Worm (Caenorhabditis elegans): ENCODE results near the gene Y69A2AR.31.
A peak's percentile ranks its signal among the peaks of the same experiment; 100 is the strongest.

Gene Y69A2AR.31

DNA sequence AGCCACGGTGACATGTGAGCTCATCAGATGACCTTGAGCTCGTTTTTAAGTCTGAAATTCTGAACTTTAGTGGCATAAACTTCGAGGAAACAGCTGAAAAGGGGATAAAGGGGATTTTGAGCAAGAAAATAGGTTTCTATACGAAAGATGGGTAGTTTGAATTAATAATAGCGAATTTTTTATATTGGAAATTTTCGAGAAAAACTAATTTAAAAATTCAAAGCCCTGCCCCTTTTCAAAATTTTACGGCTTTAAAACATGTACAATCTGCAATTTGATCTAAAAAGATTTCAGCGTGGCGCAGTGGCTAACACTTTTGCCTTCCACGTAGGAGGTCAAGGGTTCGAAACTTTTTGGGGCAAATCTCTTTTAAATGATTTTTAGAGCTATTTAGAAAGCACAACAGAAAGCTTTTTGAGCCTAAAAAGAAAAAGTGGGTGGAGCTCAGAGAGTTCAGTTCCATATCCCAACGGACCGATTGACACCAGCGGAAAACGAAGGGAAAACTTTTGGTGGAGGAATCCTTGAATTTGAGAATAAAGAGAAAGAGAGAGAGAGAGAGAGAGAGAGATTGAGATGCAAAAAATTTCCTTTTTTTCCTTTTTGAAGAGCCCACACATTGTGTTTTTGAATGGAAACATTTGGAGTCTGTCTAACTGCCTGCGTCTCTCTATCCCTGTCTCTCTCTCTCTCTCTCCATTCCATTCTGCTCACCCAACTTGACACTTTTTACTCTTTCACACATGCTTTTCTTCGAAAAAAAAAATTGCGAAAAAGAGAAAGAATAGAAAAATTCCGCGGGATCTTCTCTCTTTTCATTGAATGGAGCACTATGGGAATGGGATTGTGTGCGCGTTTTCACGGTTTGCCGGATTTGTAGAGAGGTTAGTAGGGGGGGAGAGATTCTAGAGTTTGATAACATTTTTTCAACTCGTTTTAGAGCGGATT lies at the start of gene Y69A2AR.31:
Gene Y69A2AR.31 (minus strand): TSS at position 51 of the 948 bp plus-strand sequence.
- TF ChIP-seq lin-39 (tag; optimal IDR thresholded peaks at IDR 0.05) (no peak), fkh-10 (GFP tag; optimal IDR thresholded peaks at IDR 0.05) (peak; percentile 59), Y48G9A.11 (GFP tag; IDR thresholded peaks at IDR 0.05) (peak; percentile 76), nhr-28 (tag; optimal IDR thresholded peaks at IDR 0.05) (no peak), madf-5 (GFP tag; IDR thresholded peaks at IDR 0.05) (0 out of 4 replicates have a peak, but pooled peaks of 1 of the 2 experiments have one; percentile 50), lin-13 (GFP tag; optimal IDR thresholded peaks at IDR 0.05) (peak; percentile 34), lir-3 (tag; optimal IDR thresholded peaks at IDR 0.05) (peak; percentile 45), lsy-2 (tag; optimal IDR thresholded peaks at IDR 0.05) (no peak), mxl-2 (GFP tag; conservative IDR thresholded peaks at IDR 0.05) (peak; percentile 46; the same call in 1 of the 2 replicates), ceh-44 (GFP tag; IDR thresholded peaks at IDR 0.05) (no peak), egl-43 (GFP tag; IDR thresholded peaks at IDR 0.05) (peak; percentile 55), ceh-62 (tag; optimal IDR thresholded peaks at IDR 0.05) (no peak), ceh-82 (tag; optimal IDR thresholded peaks at IDR 0.05) (no peak), lim-7 (GFP tag; IDR thresholded peaks at IDR 0.05) (peak; percentile 80), R02D3.7 (tag; optimal IDR thresholded peaks at IDR 0.05) (no peak), hmg-1.1 (GFP tag; IDR thresholded peaks at IDR 0.05) (no peak), spr-3 (GFP tag; optimal IDR thresholded peaks at IDR 0.05) (no peak), nhr-48 (tag; optimal IDR thresholded peaks at IDR 0.05) (peak; percentile 26), madf-9 (GFP tag; conservative IDR thresholded peaks at IDR 0.05) (no peak), unc-62 (GFP tag; optimal IDR thresholded peaks at IDR 0.05 in 1 of 2) (peak in 1 of 2 experiments; percentile 47), unc-62 (tag; optimal IDR thresholded peaks at IDR 0.05) (no peak), dmd-9 (GFP tag; IDR thresholded peaks at IDR 0.05) (no peak), daf-19 (GFP tag; conservative IDR thresholded peaks at IDR 0.05) (0 out of 2 replicates have a peak, but pooled peaks have one; percentile 44), T20F7.1 (GFP tag; optimal IDR thresholded peaks at IDR 0.05) (no peak), daf-16 (GFP tag; optimal IDR thresholded peaks at IDR 0.05) (peak in 1 of 2 experiments; percentile 5), daf-16 (tag; optimal IDR thresholded peaks at IDR 0.05) (peak; percentile 15), hif-1 (tag; optimal IDR thresholded peaks at IDR 0.05) (no peak), ztf-11 (tag; optimal IDR thresholded peaks at IDR 0.05) (no peak), jun-1 (tag; optimal IDR thresholded peaks at IDR 0.05) (no peak), F44E2.7 (GFP tag; IDR thresholded peaks at IDR 0.05) (0 out of 2 replicates have a peak, but pooled peaks have one; percentile 59), nhr-111 (GFP tag; optimal IDR thresholded peaks at IDR 0.05) (no peak), daf-12 (tag; optimal IDR thresholded peaks at IDR 0.05) (no peak), nhr-237 (tag; optimal IDR thresholded peaks at IDR 0.05) (no peak), dmd-6 (GFP tag; IDR thresholded peaks at IDR 0.05) (no peak), D1046.2 (GFP tag; IDR thresholded peaks at IDR 0.05) (0 out of 2 replicates have a peak, but pooled peaks have one; percentile 64), tra-1 (GFP tag; IDR thresholded peaks at IDR 0.05) (0 out of 2 replicates have a peak, but pooled peaks have one; percentile 54), zip-2 (tag; optimal IDR thresholded peaks at IDR 0.05) (no peak), Y105C5A.15 (GFP tag; IDR thresholded peaks at IDR 0.05) (peak; percentile 88), ctbp-1 (GFP tag; IDR thresholded peaks at IDR 0.05) (peak; percentile 33; the same call in 1 of the 2 replicates), arid-1 (GFP tag; conservative IDR thresholded peaks at IDR 0.05) (peak; percentile 72; the same call in 1 of the 2 replicates), ces-1 (GFP tag; optimal IDR thresholded peaks at IDR 0.05) (no peak), Y5F2A.4 (GFP tag; optimal IDR thresholded peaks at IDR 0.05) (peak; percentile 65), nhr-77 (tag; optimal IDR thresholded peaks at IDR 0.05) (no peak), aly-2 (tag; optimal IDR thresholded peaks at IDR 0.05) (no peak), dpl-1 (GFP tag; optimal IDR thresholded peaks at IDR 0.05) (no peak), spr-1 (tag; optimal IDR thresholded peaks at IDR 0.05) (peak; percentile 6), mes-2 (tag; optimal IDR thresholded peaks at IDR 0.05; ENCODE audit: poor library complexity, severe bottlenecking) (peak; percentile 14), php-3 (GFP tag; IDR thresholded peaks at IDR 0.05) (0 out of 2 replicates have a peak, but pooled peaks have one; percentile 42), nhr-41 (GFP tag; IDR thresholded peaks at IDR 0.05) (no peak)

Measured in whole organism, L4 larva.